Fruit fly (Drosophila melanogaster) whole organism, adult: Measurements from ENCODE around the gene CG13003.
A peak's percentile ranks its signal among the peaks of the same experiment; 100 is the strongest.

ENCODE experiments used
- CG11617 ChIP-seq: fragments of 200-800 bp; sonication (Bioruptor generic); optimal IDR thresholded peaks from 2 replicates; lab custom pipeline; 2017; ENCODE audit warnings: mild to moderate bottlenecking, missing biosample characterization, missing genetic modification reagents, missing genetic modification characterization
- CG12768 ChIP-seq: fragments of 200-800 bp; sonication (Bioruptor generic); optimal IDR thresholded peaks from 2 replicates; lab custom pipeline; 2017; ENCODE audit warnings: missing biosample characterization, missing genetic modification characterization, mild to moderate bottlenecking, moderate library complexity, missing genetic modification reagents
- CG14711 ChIP-seq: fragments of 200-800 bp; sonication (Bioruptor generic); optimal IDR thresholded peaks from 2 replicates; lab custom pipeline; 2018; ENCODE audit warnings: missing biosample characterization, mild to moderate bottlenecking, missing genetic modification characterization, moderate library complexity
- CG1620 ChIP-seq: fragments of 200-800 bp; sonication (Bioruptor generic); optimal IDR thresholded peaks from 2 replicates; lab custom pipeline; 2016; ENCODE audit warnings: missing biosample characterization, missing genetic modification characterization
- CG33017 ChIP-seq: fragments of 200-800 bp; sonication (Bioruptor generic); optimal IDR thresholded peaks from 2 replicates; lab custom pipeline; 2018; ENCODE audit warnings: missing biosample characterization, mild to moderate bottlenecking, missing genetic modification characterization, moderate library complexity
- CG5204 ChIP-seq: fragments of 200-800 bp; sonication (Bioruptor generic); optimal IDR thresholded peaks from 2 replicates; lab custom pipeline; 2016; ENCODE audit warnings: missing biosample characterization, missing genetic modification characterization
- CG7045 ChIP-seq: fragments of 200-800 bp; sonication (Bioruptor generic); optimal IDR thresholded peaks from 2 replicates; lab custom pipeline; 2017; ENCODE audit warnings: missing biosample characterization, mild to moderate bottlenecking, missing genetic modification characterization
- CG7101 ChIP-seq: fragments of 200-800 bp; sonication (Bioruptor generic); optimal IDR thresholded peaks from 2 replicates; lab custom pipeline; 2018; ENCODE audit warnings: missing biosample characterization, mild to moderate bottlenecking, missing genetic modification characterization, moderate library complexity
- Clk ChIP-seq: fragments of 200-800 bp; sonication (Bioruptor generic); optimal IDR thresholded peaks from 2 replicates; lab custom pipeline; 2017; ENCODE audit warnings: missing biosample characterization, missing genetic modification characterization
- Crg-1 ChIP-seq: fragments of 200-800 bp; sonication (Bioruptor generic); optimal IDR thresholded peaks from 2 replicates; lab custom pipeline; 2016; ENCODE audit warnings: missing biosample characterization, missing genetic modification characterization
- Hr96 ChIP-seq: fragments of 200-800 bp; sonication (Bioruptor generic); optimal IDR thresholded peaks from 2 replicates; lab custom pipeline; 2016; ENCODE audit warnings: missing biosample characterization, missing genetic modification characterization
- Mnt ChIP-seq: fragments of 200-800 bp; sonication (Bioruptor generic); optimal IDR thresholded peaks from 2 replicates; lab custom pipeline; 2016; ENCODE audit warnings: missing biosample characterization, mild to moderate bottlenecking, missing genetic modification characterization
- bab1 ChIP-seq: fragments of 200-800 bp; sonication (Bioruptor generic); optimal IDR thresholded peaks from 3 replicates; lab custom pipeline; 2019; ENCODE audit warnings: missing biosample characterization, mild to moderate bottlenecking, missing genetic modification characterization, moderate library complexity
- cic ChIP-seq: fragments of 200-800 bp; sonication (Bioruptor generic); optimal IDR thresholded peaks from 2 replicates; lab custom pipeline; 2017; ENCODE audit warnings: missing biosample characterization, mild to moderate bottlenecking, missing genetic modification characterization, moderate library complexity
- cnc ChIP-seq, 2 experiments: fragments of >200 bp; optimal IDR thresholded peaks; 2 replicates each; lab custom pipeline; 2017
- kay ChIP-seq: fragments of 200-800 bp; sonication (Bioruptor generic); peaks from one replicate; lab custom pipeline; 2016; ENCODE audit warnings: missing biosample characterization, missing genetic modification characterization, borderline replicate concordance
- ovo ChIP-seq: fragments of 200-800 bp; sonication (Bioruptor generic); optimal IDR thresholded peaks from 2 replicates; lab custom pipeline; 2016; ENCODE audit warnings: missing biosample characterization, missing genetic modification characterization
- pad ChIP-seq: fragments of 200-800 bp; sonication (Bioruptor generic); optimal IDR thresholded peaks from 3 replicates; lab custom pipeline; 2017; ENCODE audit warnings: missing biosample characterization, missing genetic modification characterization, mild to moderate bottlenecking, moderate library complexity, missing genetic modification reagents
- tj ChIP-seq: fragments of 200-800 bp; sonication (Bioruptor generic); optimal IDR thresholded peaks from 3 replicates; lab custom pipeline; 2017; ENCODE audit warnings: missing biosample characterization, mild to moderate bottlenecking, missing genetic modification characterization, moderate library complexity
- toe ChIP-seq: fragments of 200-800 bp; sonication (Bioruptor generic); optimal IDR thresholded peaks from 2 replicates; lab custom pipeline; 2016; ENCODE audit warnings: missing biosample characterization, missing genetic modification characterization

Gene CG13003

dm6 chrX:16834259-16834658, 42.1 kb downstream of the CG13003 start:
- TF ChIP-seq ovo (GFP tag; lab: Kevin White, UChicago) (no peak), Crg-1 (GFP tag; lab: Kevin White, UChicago) (no peak), tj (GFP tag; lab: Kevin White, UChicago) (no peak), bab1 (GFP tag; lab: Kevin White, UChicago) (no peak), CG33017 (tag; lab: Kevin White, UChicago) (no peak), CG12768 (no peak), CG5204 (GFP tag; lab: Kevin White, UChicago) (no peak), pad (GFP tag; lab: Kevin White, UChicago) (no peak), CG7045 (no peak), kay (GFP tag; lab: Kevin White, UChicago) (no peak), toe (no peak), Clk (no peak), cnc (optimal IDR thresholded peaks at IDR 0.05; lab: Kevin White, UChicago) (no peak), CG1620 (GFP tag; lab: Kevin White, UChicago) (no peak), CG7101 (tag; lab: Kevin White, UChicago) (no peak), Hr96 (no peak), CG11617 (no peak), CG14711 (tag; lab: Kevin White, UChicago) (no peak), cic (GFP tag; lab: Kevin White, UChicago) (no peak)

dm6 chrX:16833097-16833496, 43.2 kb downstream of the CG13003 start:
- TF ChIP-seq CG7101 (tag; lab: Kevin White, UChicago): no peak
- TF ChIP-seq tj (GFP tag; lab: Kevin White, UChicago): peak; percentile 10
- no peak for TF ChIP-seq ovo (GFP tag; lab: Kevin White, UChicago)
- TF ChIP-seq CG11617: no peak
- TF ChIP-seq toe: no peak
- TF ChIP-seq cnc (optimal IDR thresholded peaks at IDR 0.05; lab: Kevin White, UChicago): no peak
- peak; percentile 23 for TF ChIP-seq CG14711 (tag; lab: Kevin White, UChicago)

- TF ChIP-seq CG1620 (GFP tag; lab: Kevin White, UChicago): no peak
- TF ChIP-seq toe: no peak
- TF ChIP-seq tj (GFP tag; lab: Kevin White, UChicago): peak; percentile 97
- TF ChIP-seq CG12768: no peak
Measured at dm6 chrX:16831848-16832247, 44.5 kb downstream of the CG13003 start.

dm6 chrX:16830081-16830480, 46.3 kb downstream of the CG13003 start:
- TF ChIP-seq Mnt (GFP tag; lab: Kevin White, UChicago): no peak
- no peak for TF ChIP-seq Hr96
- TF ChIP-seq bab1 (GFP tag; lab: Kevin White, UChicago): peak; percentile 38
- no peak for TF ChIP-seq CG5204 (GFP tag; lab: Kevin White, UChicago)
- no peak for TF ChIP-seq cnc (optimal IDR thresholded peaks at IDR 0.05; lab: Kevin White, UChicago)
- no peak for TF ChIP-seq kay (GFP tag; lab: Kevin White, UChicago)
- no peak for TF ChIP-seq ovo (GFP tag; lab: Kevin White, UChicago)
- no peak for TF ChIP-seq pad (GFP tag; lab: Kevin White, UChicago)
- no peak for TF ChIP-seq CG7101 (tag; lab: Kevin White, UChicago)
- TF ChIP-seq CG33017 (tag; lab: Kevin White, UChicago): no peak
- TF ChIP-seq Clk: no peak
- peak; percentile 95 for TF ChIP-seq tj (GFP tag; lab: Kevin White, UChicago)
- TF ChIP-seq toe: no peak
- no peak for TF ChIP-seq CG11617
- TF ChIP-seq cic (GFP tag; lab: Kevin White, UChicago): no peak
- no peak for TF ChIP-seq CG7045
- TF ChIP-seq CG1620 (GFP tag; lab: Kevin White, UChicago): peak; percentile 7
- no peak for TF ChIP-seq Crg-1 (GFP tag; lab: Kevin White, UChicago)
- no peak for TF ChIP-seq CG14711 (tag; lab: Kevin White, UChicago)

- TF ChIP-seq CG5204 (GFP tag; lab: Kevin White, UChicago): no peak
- no peak for TF ChIP-seq toe
- no peak for TF ChIP-seq cnc (optimal IDR thresholded peaks at IDR 0.05; lab: Kevin White, UChicago)
- no peak for TF ChIP-seq CG7045
- TF ChIP-seq cic (GFP tag; lab: Kevin White, UChicago): peak; percentile 8
- TF ChIP-seq CG7101 (tag; lab: Kevin White, UChicago): no peak
- TF ChIP-seq CG14711 (tag; lab: Kevin White, UChicago): peak; percentile 55
- TF ChIP-seq Hr96: no peak
- TF ChIP-seq ovo (GFP tag; lab: Kevin White, UChicago): no peak
- no peak for TF ChIP-seq bab1 (GFP tag; lab: Kevin White, UChicago)
- TF ChIP-seq Mnt (GFP tag; lab: Kevin White, UChicago): no peak
- no peak for TF ChIP-seq Crg-1 (GFP tag; lab: Kevin White, UChicago)
- no peak for TF ChIP-seq tj (GFP tag; lab: Kevin White, UChicago)
- TF ChIP-seq CG1620 (GFP tag; lab: Kevin White, UChicago): no peak
- TF ChIP-seq Clk: no peak
Measured at dm6 chrX:16829439-16830028, 46.8 kb downstream of the CG13003 start.

dm6 chrX:16822080-16822479, 54.3 kb downstream of the CG13003 start:
- peak; percentile 2 for TF ChIP-seq bab1 (GFP tag; lab: Kevin White, UChicago)
- TF ChIP-seq kay (GFP tag; lab: Kevin White, UChicago): no peak
- no peak for TF ChIP-seq Hr96
- TF ChIP-seq CG14711 (tag; lab: Kevin White, UChicago): peak; percentile 21

dm6 chrX:16821216-16821615, 55.1 kb downstream of the CG13003 start:
- TF ChIP-seq pad (GFP tag; lab: Kevin White, UChicago) (no peak), CG7101 (tag; lab: Kevin White, UChicago) (no peak), Crg-1 (GFP tag; lab: Kevin White, UChicago) (no peak), cic (GFP tag; lab: Kevin White, UChicago) (no peak), bab1 (GFP tag; lab: Kevin White, UChicago) (peak; percentile 23), Mnt (GFP tag; lab: Kevin White, UChicago) (no peak), CG33017 (tag; lab: Kevin White, UChicago) (no peak)
